Worm (Caenorhabditis elegans): ENCODE measurements around the gene ZK795.2.

- no peak for TF ChIP-seq mdl-1 (tag; optimal IDR thresholded peaks at IDR 0.05)
- TF ChIP-seq ceh-82 (tag; optimal IDR thresholded peaks at IDR 0.05) = no peak
- no peak for TF ChIP-seq nhr-6 (tag; optimal IDR thresholded peaks at IDR 0.05)
- no peak for TF ChIP-seq unc-62 (GFP tag; optimal IDR thresholded peaks at IDR 0.05)
- no peak for TF ChIP-seq ama-1 (optimal IDR thresholded peaks at IDR 0.05)
- no peak for TF ChIP-seq mbf-1 (tag; optimal IDR thresholded peaks at IDR 0.05)
- no peak for TF ChIP-seq nhr-11 (tag; optimal IDR thresholded peaks at IDR 0.05)
Observed at ce11 chrIV:12571047-12571446, 12.3 kb upstream of the ZK795.2 start, which contains the start of gene K08E7.4.

All from whole organism, L2 larva.